Worm (Caenorhabditis elegans): Measurements from ENCODE around the gene sra-34.

The sra-34 gene

DNA sequence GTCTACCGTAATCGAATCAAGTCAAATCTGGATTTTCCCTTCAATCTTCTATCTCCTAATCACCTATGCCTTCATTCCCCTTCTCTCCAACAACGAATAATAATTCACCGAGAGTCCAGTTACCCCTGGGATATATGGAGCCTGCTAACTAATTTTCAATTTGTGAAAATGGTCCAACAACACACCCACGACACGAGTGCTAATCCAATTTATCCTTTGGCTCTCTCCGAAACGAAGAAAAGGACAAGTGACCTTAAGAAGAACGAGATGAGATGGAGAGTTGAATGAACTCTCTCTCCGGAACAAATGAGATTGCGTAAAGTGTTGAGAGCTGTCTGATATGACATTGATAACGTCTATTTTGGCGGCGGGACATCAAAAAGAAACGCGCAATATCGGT lies 40.8 kb upstream of the sra-34 start:
- no peak for TF ChIP-seq efl-1 (optimal IDR thresholded peaks at IDR 0.05)
- peak in 1 of 2 experiments; percentile 16 for TF ChIP-seq efl-1 (GFP tag; optimal IDR thresholded peaks at IDR 0.05 in 1 of 2)
- no peak for TF ChIP-seq efl-3 (GFP tag; optimal IDR thresholded peaks at IDR 0.05)
- peak; percentile 39 for TF ChIP-seq lin-14 (GFP tag; optimal IDR thresholded peaks at IDR 0.05)

DNA sequence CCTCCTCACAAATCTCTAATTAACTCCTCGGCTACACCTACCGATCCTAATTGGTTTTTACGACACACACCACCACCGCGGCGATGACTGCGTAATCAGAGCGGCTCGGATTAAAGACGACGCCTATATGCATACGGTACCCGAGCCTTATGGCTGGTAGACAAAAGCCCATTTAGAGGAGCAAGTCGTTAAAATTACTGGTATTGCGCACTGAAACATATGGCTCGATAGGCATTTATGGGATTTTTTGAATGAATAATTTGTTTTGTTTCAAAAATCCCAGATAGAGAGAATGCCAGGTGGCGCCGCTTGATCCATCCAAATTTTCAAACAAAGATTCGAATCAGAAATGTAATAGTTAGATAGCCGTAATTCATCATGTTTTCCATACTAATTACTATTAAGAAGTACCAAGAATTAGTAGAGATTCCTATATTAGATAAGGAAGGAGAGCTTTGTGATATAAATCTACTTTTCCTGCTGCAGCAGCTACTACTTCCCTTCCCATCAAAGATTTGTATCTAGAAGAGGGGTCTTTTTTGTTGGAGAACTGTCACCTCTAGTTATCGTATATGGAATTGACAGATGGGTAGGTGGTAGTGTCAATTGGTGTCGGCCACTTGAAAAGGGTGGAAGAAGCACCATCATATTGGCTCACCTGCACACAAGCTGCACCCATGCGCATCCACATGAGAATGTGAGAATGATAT lies 39.9 kb upstream of the sra-34 start:
- TF ChIP-seq lin-14 (GFP tag; optimal IDR thresholded peaks at IDR 0.05) (peak; percentile 28), nhr-85 (tag) (peak; percentile 69), ceh-90 (tag; optimal IDR thresholded peaks at IDR 0.05) (no peak), efl-1 (optimal IDR thresholded peaks at IDR 0.05) (no peak), efl-1 (GFP tag; optimal IDR thresholded peaks at IDR 0.05 in 1 of 2) (peak in 1 of 2 experiments; percentile 52)

DNA sequence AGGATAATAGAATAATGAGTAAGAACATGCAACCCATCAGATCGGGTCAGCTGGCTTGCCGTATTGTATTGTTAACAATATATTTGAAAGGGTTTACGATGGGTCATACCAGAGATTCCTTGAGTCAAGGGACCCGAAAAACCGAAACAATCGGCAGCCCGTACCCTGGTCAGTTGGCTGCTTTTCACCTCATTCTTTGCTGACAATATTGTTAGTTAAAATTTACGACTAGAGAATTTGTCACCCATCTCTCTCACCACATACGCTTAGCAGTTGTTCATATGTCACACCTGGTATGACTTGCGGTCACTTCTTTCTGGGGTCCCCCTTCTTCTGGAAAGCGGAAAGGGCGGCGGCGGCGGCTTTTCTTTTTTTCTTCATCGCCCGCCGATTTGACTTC lies 37.6 kb upstream of the sra-34 start:
- TF ChIP-seq alr-1 (tag; optimal IDR thresholded peaks at IDR 0.05; ENCODE audit: borderline replicate concordance) (no peak), skn-1 (tag; optimal IDR thresholded peaks at IDR 0.05) (no peak), nhr-20 (tag; optimal IDR thresholded peaks at IDR 0.05) (no peak), lin-14 (GFP tag; optimal IDR thresholded peaks at IDR 0.05) (no peak), nhr-12 (tag; optimal IDR thresholded peaks at IDR 0.05) (no peak), efl-3 (GFP tag; optimal IDR thresholded peaks at IDR 0.05) (no peak), grh-1 (GFP tag; IDR thresholded peaks at IDR 0.05) (no peak), egl-27 (tag; optimal IDR thresholded peaks at IDR 0.05) (no peak), lin-39 (tag; optimal IDR thresholded peaks at IDR 0.05) (no peak), ceh-88 (GFP tag; IDR thresholded peaks at IDR 0.05) (no peak), F16B12.6 (tag; optimal IDR thresholded peaks at IDR 0.05) (no peak), lsy-2 (tag; optimal IDR thresholded peaks at IDR 0.05) (no peak)

DNA sequence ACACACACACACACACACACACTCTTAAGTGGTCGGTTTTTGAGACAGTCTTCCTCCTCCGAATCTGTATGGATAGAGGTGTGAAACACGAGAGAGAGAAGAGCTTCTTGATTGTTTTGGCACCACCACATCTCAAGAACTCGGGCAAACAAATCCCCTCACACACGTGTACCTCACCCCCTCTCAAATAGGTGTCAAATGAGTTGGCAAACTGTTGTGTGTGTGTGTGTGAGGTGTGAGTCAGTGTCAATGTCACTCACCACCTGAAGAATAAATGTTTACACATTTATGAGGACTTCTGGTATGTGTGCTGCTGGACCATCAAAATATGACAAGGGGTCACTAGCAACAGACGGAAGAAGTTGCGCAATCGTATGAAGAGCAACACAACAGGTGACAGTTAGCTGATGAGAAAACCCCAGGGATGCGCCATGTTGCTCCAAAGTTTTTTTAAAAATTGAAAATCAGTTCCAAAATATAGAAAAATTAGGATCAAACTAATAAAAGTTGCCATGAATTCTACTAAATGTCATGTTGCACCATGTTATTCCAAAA lies 36.5 kb upstream of the sra-34 start:
- TF ChIP-seq ceh-90 (tag; optimal IDR thresholded peaks at IDR 0.05): no peak
- TF ChIP-seq unc-86 (tag; optimal IDR thresholded peaks at IDR 0.05): no peak
- TF ChIP-seq nhr-47 (tag; optimal IDR thresholded peaks at IDR 0.05): no peak
- TF ChIP-seq efl-3 (GFP tag; optimal IDR thresholded peaks at IDR 0.05): no peak
- no peak for TF ChIP-seq aly-2 (tag; optimal IDR thresholded peaks at IDR 0.05)
- TF ChIP-seq nhr-28 (tag; optimal IDR thresholded peaks at IDR 0.05): no peak
- TF ChIP-seq egl-13 (tag; optimal IDR thresholded peaks at IDR 0.05): no peak
- no peak for TF ChIP-seq nhr-20 (tag; optimal IDR thresholded peaks at IDR 0.05)
- no peak for TF ChIP-seq rnt-1 (tag; optimal IDR thresholded peaks at IDR 0.05)
- TF ChIP-seq hpl-2 (GFP tag; optimal IDR thresholded peaks at IDR 0.05): no peak

DNA sequence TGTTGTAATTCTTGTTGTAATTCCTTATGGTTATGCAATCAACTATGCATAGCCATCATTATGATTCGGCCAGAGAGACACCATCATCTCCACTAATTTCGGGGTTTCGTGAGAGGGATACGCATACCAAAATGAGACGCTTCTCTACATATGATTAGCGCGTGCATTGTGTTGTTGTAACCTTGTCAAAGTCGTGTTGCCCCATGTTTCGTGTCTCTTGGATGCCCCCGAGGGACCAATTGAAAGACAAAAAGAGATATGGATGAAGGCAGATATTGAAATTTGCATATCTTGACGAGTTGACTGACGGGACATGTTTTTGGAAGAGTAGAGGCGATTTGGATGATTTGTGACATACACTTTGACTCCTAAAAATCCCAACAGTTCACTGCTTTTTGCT lies 35.9 kb upstream of the sra-34 start:
- TF ChIP-seq ztf-4 (tag; optimal IDR thresholded peaks at IDR 0.05) (no peak), ceh-8 (GFP tag; optimal IDR thresholded peaks at IDR 0.05) (no peak), ets-5 (GFP tag; IDR thresholded peaks at IDR 0.05) (no peak), lin-14 (GFP tag; optimal IDR thresholded peaks at IDR 0.05) (peak; percentile 28), lir-3 (tag; optimal IDR thresholded peaks at IDR 0.05; ENCODE audit: poor library complexity) (no peak), isw-1 (GFP tag; IDR thresholded peaks at IDR 0.05) (no peak)

DNA sequence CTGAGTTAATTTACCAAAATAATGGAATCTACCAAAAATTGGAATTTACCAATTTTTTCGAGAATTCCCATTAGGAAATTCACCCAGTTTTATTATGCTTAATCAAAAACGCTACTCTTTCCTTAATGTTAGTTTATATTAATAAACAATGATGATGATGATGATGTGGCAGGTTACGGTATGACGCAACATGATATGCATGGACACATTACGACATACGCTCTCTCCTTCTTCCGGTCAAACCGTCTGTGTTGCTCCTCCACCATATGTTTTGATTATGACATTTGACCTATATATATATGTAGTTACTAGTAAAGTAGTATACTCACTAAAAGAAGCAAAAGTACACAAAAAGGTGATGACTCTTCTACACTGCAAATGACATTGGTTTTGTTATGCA lies 33.9 kb upstream of the sra-34 start:
- TF ChIP-seq zag-1 (tag; optimal IDR thresholded peaks at IDR 0.05) (no peak), ces-1 (GFP tag; optimal IDR thresholded peaks at IDR 0.05) (no peak), nhr-76 (tag; optimal IDR thresholded peaks at IDR 0.05) (no peak), ceh-82 (tag; optimal IDR thresholded peaks at IDR 0.05) (no peak), nhr-19 (GFP tag; conservative IDR thresholded peaks at IDR 0.05) (no peak), fkh-4 (tag; optimal IDR thresholded peaks at IDR 0.05; ENCODE audit: borderline replicate concordance) (no peak), C34B4.2 (tag; optimal IDR thresholded peaks at IDR 0.05) (no peak), dpl-1 (GFP tag; optimal IDR thresholded peaks at IDR 0.05) (no peak), irx-1 (tag; optimal IDR thresholded peaks at IDR 0.05) (no peak), isw-1 (GFP tag; IDR thresholded peaks at IDR 0.05) (no peak), lsy-2 (tag; optimal IDR thresholded peaks at IDR 0.05) (no peak), mep-1 (tag; optimal IDR thresholded peaks at IDR 0.05) (no peak), sptf-1 (tag; optimal IDR thresholded peaks at IDR 0.05) (no peak), dsc-1 (tag; optimal IDR thresholded peaks at IDR 0.05) (no peak)

All from whole organism, L1 larva.